Worm (Caenorhabditis elegans) whole organism, L4 larva: Measurements from ENCODE around the gene ceh-43.

Experiments used
- D1046.2 ChIP-seq: fragments of 200-800 bp; sonication (Bioruptor generic); IDR thresholded peaks from 2 replicates; pipeline ENCODE4 v1.3.6; 2022; ENCODE audit warnings: missing genetic modification characterization, missing compliant biosample characterization
- ZK337.2 ChIP-seq: fragments of 200-800 bp; sonication (Bioruptor generic); IDR thresholded peaks from 2 replicates; pipeline ENCODE4 v1.3.6; 2022; ENCODE audit warnings: missing genetic modification reagents, missing genetic modification characterization, missing compliant biosample characterization
- aha-1 ChIP-seq: fragments of 150-350 bp; peaks from one replicate; lab custom pipeline; 2014; ENCODE audit warnings: missing biosample characterization, missing genetic modification characterization
- aly-2 ChIP-seq: sonication (generic microtip); optimal IDR thresholded peaks from 2 replicates; lab custom pipeline; 2018; ENCODE audit warnings: missing biosample characterization, missing genetic modification characterization
- ceh-20 ChIP-seq: fragments of 200-800 bp; sonication (Bioruptor generic); IDR thresholded peaks from 2 replicates; pipeline ENCODE4 v1.3.6; 2022; ENCODE audit warnings: missing genetic modification reagents, missing genetic modification characterization, missing compliant biosample characterization
- ceh-28 ChIP-seq: fragments of 150-350 bp; optimal IDR thresholded peaks from 2 replicates; lab custom pipeline; 2014; ENCODE audit warnings: missing biosample characterization, missing genetic modification reagents, missing genetic modification characterization
- ces-1 ChIP-seq: fragments of 150-350 bp; sonication (generic microtip); optimal IDR thresholded peaks from 4 replicates; lab custom pipeline; 2014; ENCODE audit warnings: missing biosample characterization, missing genetic modification reagents, missing genetic modification characterization
- ctbp-1 ChIP-seq: fragments of 200-800 bp; sonication (Bioruptor generic); IDR thresholded peaks from 2 replicates; pipeline ENCODE4 v1.3.6; 2022; ENCODE audit warnings: missing genetic modification reagents, missing genetic modification characterization, missing compliant biosample characterization
- daf-8 ChIP-seq: fragments of 200-800 bp; sonication (Bioruptor generic); IDR thresholded peaks from 2 replicates; pipeline ENCODE4 v1.3.6; 2022; ENCODE audit warnings: missing genetic modification characterization, missing compliant biosample characterization
- dpl-1 ChIP-seq: fragments of 150-350 bp; optimal IDR thresholded peaks from 2 replicates; lab custom pipeline; 2014; ENCODE audit warnings: missing biosample characterization, missing genetic modification reagents, missing genetic modification characterization
- duxl-1 ChIP-seq: sonication (generic microtip); optimal IDR thresholded peaks from 2 replicates; lab custom pipeline; 2016; ENCODE audit warnings: mild to moderate bottlenecking, missing genetic modification characterization, moderate library complexity, missing compliant biosample characterization; ENCODE audit not compliant: poor library complexity
- egl-27 ChIP-seq: sonication (generic microtip); optimal IDR thresholded peaks from 3 replicates; lab custom pipeline; 2017; ENCODE audit warnings: missing biosample characterization, missing genetic modification reagents, missing genetic modification characterization
- egl-43 ChIP-seq: fragments of 200-800 bp; sonication (Bioruptor generic); IDR thresholded peaks from 2 replicates; pipeline ENCODE4 v1.3.6; 2022; ENCODE audit warnings: missing genetic modification reagents, missing genetic modification characterization, missing compliant biosample characterization
- hif-1 ChIP-seq, 2 experiments: sonication (generic microtip); optimal IDR thresholded peaks; 2 replicates each; lab custom pipeline; 2016 to 2017; ENCODE audit warnings: missing compliant biosample characterization in 2 of 2, missing genetic modification characterization in 2 of 2, missing genetic modification reagents in 2 of 2, missing genotype in 2 of 2, mild to moderate bottlenecking in 1 of 2
- lin-29 ChIP-seq: fragments of 200-800 bp; sonication (Bioruptor generic); IDR thresholded peaks from 2 replicates; pipeline ENCODE4 v1.3.6; 2022; ENCODE audit warnings: missing genetic modification reagents, missing genetic modification characterization, missing compliant biosample characterization
- lin-38 ChIP-seq: fragments of 200-800 bp; sonication (Bioruptor generic); IDR thresholded peaks from 2 replicates; pipeline ENCODE4 v1.3.6; 2022; ENCODE audit warnings: missing genetic modification reagents, missing genetic modification characterization, missing compliant biosample characterization
- lir-3 ChIP-seq: sonication (generic microtip); optimal IDR thresholded peaks from 2 replicates; lab custom pipeline; 2016; ENCODE audit warnings: mild to moderate bottlenecking, missing genetic modification characterization, missing compliant biosample characterization
- mdl-1 ChIP-seq, 2 experiments: fragments of 150-350 bp in 1 of 2; sonication (generic microtip) in 1 of 2; optimal IDR thresholded peaks; 2 replicates each; lab custom pipeline; 2014 to 2017; ENCODE audit warnings: missing biosample characterization in 2 of 2, missing genetic modification characterization in 2 of 2
- mdt-29 ChIP-seq: fragments of 200-800 bp; sonication (Bioruptor generic); IDR thresholded peaks from 2 replicates; pipeline ENCODE4 v1.3.6; 2022; ENCODE audit warnings: missing genetic modification reagents, missing genetic modification characterization, missing compliant biosample characterization
- mep-1 ChIP-seq: fragments of 150-350 bp; sonication (generic microtip); optimal IDR thresholded peaks from 3 replicates; lab custom pipeline; 2014; ENCODE audit warnings: missing biosample characterization, missing genetic modification characterization
- mes-2 ChIP-seq: sonication (generic microtip); optimal IDR thresholded peaks from 2 replicates; lab custom pipeline; 2016; ENCODE audit warnings: missing genotype, mild to moderate bottlenecking, missing genetic modification characterization, missing compliant biosample characterization; ENCODE audit not compliant: poor library complexity, severe bottlenecking
- mxl-2 ChIP-seq: fragments of 200-800 bp; sonication (Bioruptor generic); conservative IDR thresholded peaks from 2 replicates; pipeline ENCODE4 v1.3.6; 2022; ENCODE audit warnings: missing genetic modification reagents, missing genetic modification characterization, missing compliant biosample characterization
- nhr-102 ChIP-seq: sonication (generic microtip); optimal IDR thresholded peaks from 2 replicates; lab custom pipeline; 2016; ENCODE audit warnings: mild to moderate bottlenecking, missing genetic modification characterization, moderate library complexity, missing compliant biosample characterization
- nhr-11 ChIP-seq: fragments of 150-350 bp; optimal IDR thresholded peaks from 2 replicates; lab custom pipeline; 2014; ENCODE audit warnings: missing biosample characterization, missing genetic modification characterization
- nhr-25 ChIP-seq: sonication (generic microtip); optimal IDR thresholded peaks from 2 replicates; lab custom pipeline; 2017; ENCODE audit warnings: missing genetic modification characterization, mild to moderate bottlenecking, missing compliant biosample characterization, antibody characterized with exemption, moderate library complexity, borderline replicate concordance; ENCODE audit not compliant: insufficient read depth
- nhr-77 ChIP-seq: fragments of 150-350 bp; optimal IDR thresholded peaks from 2 replicates; lab custom pipeline; 2014; ENCODE audit warnings: missing biosample characterization, missing genetic modification characterization
- php-3 ChIP-seq: fragments of 200-800 bp; sonication (Bioruptor generic); IDR thresholded peaks from 2 replicates; pipeline ENCODE4 v1.3.6; 2022; ENCODE audit warnings: missing genetic modification reagents, missing genetic modification characterization, missing compliant biosample characterization
- pqm-1 ChIP-seq: sonication (generic microtip); optimal IDR thresholded peaks from 2 replicates; lab custom pipeline; 2017; ENCODE audit warnings: missing biosample characterization, missing genetic modification characterization
- rbr-2 ChIP-seq: sonication (generic microtip); optimal IDR thresholded peaks from 2 replicates; lab custom pipeline; 2016; ENCODE audit warnings: missing genotype, missing genetic modification characterization, missing compliant biosample characterization
- skn-1 ChIP-seq: fragments of 150-350 bp; optimal IDR thresholded peaks from 2 replicates; lab custom pipeline; 2014; ENCODE audit warnings: missing biosample characterization, missing genetic modification characterization
- spr-3 ChIP-seq: fragments of 200-800 bp; sonication (Bioruptor generic); optimal IDR thresholded peaks from 2 replicates; lab custom pipeline; 2018; ENCODE audit warnings: mild to moderate bottlenecking, missing genetic modification characterization, missing compliant biosample characterization
- tra-1 ChIP-seq: fragments of 200-800 bp; sonication (Bioruptor generic); IDR thresholded peaks from 2 replicates; pipeline ENCODE4 v1.3.6; 2022; ENCODE audit warnings: missing genetic modification reagents, missing genetic modification characterization, missing compliant biosample characterization
- unc-62 ChIP-seq, 3 experiments: fragments of 150-350 bp in 1 of 3; sonication (generic microtip); optimal IDR thresholded peaks in 2 of 3; peaks in 1 of 3; 1 replicate in 1 of 3; 2 replicates in 2 of 3; lab custom pipeline; 2014 to 2017; ENCODE audit warnings: missing biosample characterization in 3 of 3, missing genetic modification characterization in 3 of 3, missing genetic modification reagents in 3 of 3, missing genotype in 1 of 3
- zfp-3 ChIP-seq: fragments of 200-800 bp; sonication (Bioruptor generic); conservative IDR thresholded peaks from 2 replicates; pipeline ENCODE4 v1.3.6; 2022; ENCODE audit warnings: missing genetic modification reagents, missing genetic modification characterization, missing compliant biosample characterization
- ztf-11 ChIP-seq: fragments of 150-350 bp; optimal IDR thresholded peaks from 2 replicates; lab custom pipeline; 2014; ENCODE audit warnings: missing biosample characterization, missing genetic modification characterization

ceh-43 gene

ce11 chrIII:4408251-4408650 lies 41.5 kb downstream of the ceh-43 start, which contains the start of gene gpch-1:
Gene gpch-1, plus strand, starts transcription at chrIII:4408551.
- TF ChIP-seq zfp-3, result no peak
- TF ChIP-seq nhr-11, result no peak
- no peak for TF ChIP-seq duxl-1 (tag; lab: Kevin White, UChicago)
- no peak for TF ChIP-seq D1046.2 (GFP tag; lab: Robert Waterston, UW)
- TF ChIP-seq mxl-2, result no peak
- TF ChIP-seq lir-3 (tag; lab: Kevin White, UChicago), result no peak
- TF ChIP-seq mdt-29 (GFP tag; lab: Robert Waterston, UW), result no peak
- no peak for TF ChIP-seq rbr-2 (tag; lab: Kevin White, UChicago)
- TF ChIP-seq egl-43 (GFP tag; lab: Robert Waterston, UW), result no peak
- TF ChIP-seq aha-1 (tag; lab: Kevin White, UChicago), result no peak
- no peak for TF ChIP-seq skn-1 (tag; lab: Kevin White, UChicago)

DNA sequence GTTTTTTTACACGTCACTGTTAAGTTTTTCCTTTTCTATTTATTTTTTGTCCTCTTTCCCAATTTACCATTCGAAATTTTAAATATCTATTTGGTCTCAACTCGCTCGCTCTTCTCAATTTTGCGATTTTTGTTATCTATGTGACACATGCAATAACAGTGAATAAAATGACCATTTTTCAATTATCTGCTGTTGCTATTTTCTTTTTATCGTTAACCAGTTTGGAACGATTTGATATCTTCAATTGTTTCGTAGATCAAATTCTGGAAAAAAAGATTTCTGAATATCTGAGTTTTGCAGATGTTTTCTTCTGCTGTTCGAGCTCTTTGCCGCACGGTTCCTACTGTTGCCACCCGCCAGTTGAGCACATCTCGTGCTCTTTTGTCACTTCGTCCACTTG lies 42.6 kb downstream of the ceh-43 start, which contains the start of gene prdx-3:
Gene prdx-3 (plus strand): TSS at position 301 of the 400 bp plus-strand sequence.
- TF ChIP-seq php-3 (GFP tag; lab: Robert Waterston, UW), result no peak
- TF ChIP-seq unc-62 (GFP tag; optimal IDR thresholded peaks at IDR 0.05 in 1 of 2; lab: Kevin White, UChicago), result peak in 1 of 2 experiments; percentile 49
- TF ChIP-seq unc-62 (tag; optimal IDR thresholded peaks at IDR 0.05; lab: Kevin White, UChicago), result no peak
- TF ChIP-seq lin-38 (GFP tag; lab: Robert Waterston, UW), result 0 out of 2 replicates have a peak, but pooled peaks have one; percentile 9
- TF ChIP-seq, all 104 proteins: peak for 2

DNA sequence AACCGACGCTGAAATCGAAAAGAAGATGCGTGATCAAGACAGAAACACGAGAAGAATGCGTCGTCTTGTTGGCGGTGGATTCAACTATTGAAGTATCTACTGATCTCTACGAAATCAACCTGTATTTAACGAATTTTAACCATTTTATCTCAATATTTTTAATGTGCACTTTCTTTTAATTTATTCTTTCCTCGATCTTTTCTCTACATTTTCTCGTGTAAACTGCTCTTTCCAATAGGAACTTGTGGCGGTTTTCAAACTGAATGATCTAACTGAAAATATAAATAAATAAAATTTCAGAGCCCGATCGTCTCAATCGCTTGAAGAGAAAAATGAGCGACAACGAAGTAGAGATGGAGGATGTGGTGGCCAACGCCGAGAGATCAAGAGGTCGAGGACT lies 43.8 kb downstream of the ceh-43 start, which contains the start of gene rnp-4:
Gene rnp-4 (plus strand): TSS at position 301 of the 400 bp plus-strand sequence.
- TF ChIP-seq ces-1 (GFP tag; lab: Kevin White, UChicago), result no peak
- no peak for TF ChIP-seq lin-29 (GFP tag; lab: Robert Waterston, UW)
- TF ChIP-seq ceh-20 (GFP tag; lab: Robert Waterston, UW), result no peak
- no peak for TF ChIP-seq ceh-28 (tag; lab: Kevin White, UChicago)
- TF ChIP-seq spr-3 (GFP tag; lab: Kevin White, UChicago), result no peak
- TF ChIP-seq mep-1 (tag; lab: Kevin White, UChicago), result no peak
- no peak for TF ChIP-seq tra-1 (GFP tag; lab: Robert Waterston, UW)
- no peak for TF ChIP-seq daf-8
- TF ChIP-seq lin-38 (GFP tag; lab: Robert Waterston, UW), result no peak
- no peak for TF ChIP-seq hif-1 (tag; optimal IDR thresholded peaks at IDR 0.05; lab: Kevin White, UChicago)
- no peak for TF ChIP-seq nhr-11
- TF ChIP-seq mes-2 (tag; lab: Kevin White, UChicago), result no peak
- no peak for TF ChIP-seq ZK337.2
- no peak for TF ChIP-seq ctbp-1 (GFP tag; lab: Robert Waterston, UW)
- no peak for TF ChIP-seq ztf-11 (tag; lab: Kevin White, UChicago)
- TF ChIP-seq nhr-25 (tag; lab: Kevin White, UChicago), result no peak

DNA sequence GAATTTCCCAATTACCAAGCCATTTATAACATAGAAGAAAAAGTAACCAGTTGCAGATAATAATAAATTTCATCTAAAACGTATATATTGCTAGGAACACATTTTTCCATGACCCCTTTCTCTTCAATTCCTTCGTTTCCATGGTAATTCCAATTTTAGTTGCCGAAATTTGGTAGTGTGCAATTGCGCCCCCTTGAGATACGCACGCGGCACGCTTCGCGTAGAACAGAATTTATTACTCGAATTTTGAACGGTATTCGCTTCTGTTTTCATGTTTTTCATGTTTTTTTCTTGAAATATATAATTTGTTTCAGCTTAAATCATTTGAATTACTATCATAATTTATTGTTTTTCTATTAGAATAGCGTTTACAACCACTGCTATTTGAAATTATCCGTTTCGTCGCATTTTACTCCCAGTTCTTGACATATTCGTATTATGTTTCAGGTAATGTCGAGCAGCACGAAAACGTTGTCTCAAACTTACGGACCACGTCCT lies 45.4 kb downstream of the ceh-43 start, which contains the start of the genes R07E5.17 and snfc-5:
Gene R07E5.17 (minus strand): TSS at position 98 of the 498 bp plus-strand sequence.
Gene snfc-5 (plus strand): TSS at position 448 of the 498 bp plus-strand sequence.
- no peak for TF ChIP-seq aly-2 (tag; lab: Kevin White, UChicago)
- TF ChIP-seq pqm-1, result peak; percentile 25
- TF ChIP-seq nhr-102 (tag; lab: Kevin White, UChicago), result no peak
- TF ChIP-seq mdl-1 (tag; optimal IDR thresholded peaks at IDR 0.05; lab: Kevin White, UChicago), result peak in 1 of 2 experiments; percentile 21
- peak; percentile 82 for TF ChIP-seq lin-38 (GFP tag; lab: Robert Waterston, UW)
- peak; percentile 47 for TF ChIP-seq dpl-1 (GFP tag; lab: Kevin White, UChicago)
- TF ChIP-seq egl-27 (tag; lab: Kevin White, UChicago), result no peak
- peak; percentile 46 for TF ChIP-seq nhr-77 (tag; lab: Kevin White, UChicago)
